Worm (Caenorhabditis elegans) whole organism, L3 larva: ENCODE results near the gene F53F4.4.

Source experiments
- R02D3.7 ChIP-seq: fragments of 150-350 bp; optimal IDR thresholded peaks from 2 replicates; lab custom pipeline; 2014; ENCODE audit warnings: missing biosample characterization, missing genetic modification characterization
- ZK546.5 ChIP-seq: sonication (generic microtip); optimal IDR thresholded peaks from 2 replicates; lab custom pipeline; 2017; ENCODE audit warnings: missing biosample characterization, missing genetic modification characterization
- aly-2 ChIP-seq: fragments of 150-350 bp; optimal IDR thresholded peaks from 2 replicates; lab custom pipeline; 2014; ENCODE audit warnings: missing biosample characterization, missing genetic modification characterization
- ceh-16 ChIP-seq: sonication (generic microtip); optimal IDR thresholded peaks from 2 replicates; lab custom pipeline; 2017; ENCODE audit warnings: missing biosample characterization, missing genetic modification characterization
- ceh-28 ChIP-seq: fragments of 150-350 bp; optimal IDR thresholded peaks from 2 replicates; lab custom pipeline; 2014; ENCODE audit warnings: missing biosample characterization, missing genetic modification reagents, missing genetic modification characterization
- ceh-82 ChIP-seq: fragments of 150-350 bp; optimal IDR thresholded peaks from 2 replicates; lab custom pipeline; 2014; ENCODE audit warnings: missing biosample characterization, missing genetic modification characterization
- daf-12 ChIP-seq: fragments of 150-350 bp; optimal IDR thresholded peaks from 2 replicates; lab custom pipeline; 2014; ENCODE audit warnings: missing biosample characterization, missing genetic modification reagents, missing genetic modification characterization
- elt-3 ChIP-seq, 3 experiments: fragments of 150-350 bp in 1 of 3; sonication (generic microtip) in 2 of 3; optimal IDR thresholded peaks; 2 replicates in 2 of 3; 4 replicates in 1 of 3; lab custom pipeline; 2014 to 2017; ENCODE audit warnings: missing biosample characterization in 3 of 3, missing genetic modification characterization in 3 of 3
- eor-1 ChIP-seq, 2 experiments: fragments of 150-350 bp; optimal IDR thresholded peaks; 2 replicates each; lab custom pipeline; 2014 to 2018; ENCODE audit warnings: missing biosample characterization in 2 of 2, missing genetic modification characterization in 2 of 2
- fkh-10 ChIP-seq: sonication (generic microtip); optimal IDR thresholded peaks from 2 replicates; lab custom pipeline; 2017; ENCODE audit warnings: missing biosample characterization, missing genetic modification reagents, missing genetic modification characterization
- fos-1 ChIP-seq: fragments of 150-350 bp; optimal IDR thresholded peaks from 2 replicates; lab custom pipeline; 2014; ENCODE audit warnings: missing biosample characterization, missing genetic modification characterization
- hmg-11 ChIP-seq: sonication (generic microtip); optimal IDR thresholded peaks from 2 replicates; lab custom pipeline; 2016; ENCODE audit warnings: missing genetic modification characterization, missing compliant biosample characterization
- lin-15B ChIP-seq: fragments of 150-350 bp; optimal IDR thresholded peaks from 2 replicates; lab custom pipeline; 2014; ENCODE audit warnings: missing biosample characterization, missing genetic modification characterization
- lin-39 ChIP-seq: fragments of 150-350 bp; optimal IDR thresholded peaks from 2 replicates; lab custom pipeline; 2018; ENCODE audit warnings: missing biosample characterization, missing genetic modification reagents, missing genetic modification characterization
- lsy-12 ChIP-seq: sonication (generic microtip); optimal IDR thresholded peaks from 2 replicates; lab custom pipeline; 2016; ENCODE audit warnings: mild to moderate bottlenecking, missing genetic modification characterization, missing compliant biosample characterization
- mml-1 ChIP-seq: fragments of 150-350 bp; sonication (generic microtip); optimal IDR thresholded peaks from 3 replicates; lab custom pipeline; 2014; ENCODE audit warnings: missing biosample characterization, missing genetic modification characterization
- nhr-11 ChIP-seq: fragments of 150-350 bp; optimal IDR thresholded peaks from 2 replicates; lab custom pipeline; 2014; ENCODE audit warnings: missing biosample characterization, missing genetic modification characterization
- nhr-12 ChIP-seq: fragments of 150-350 bp; optimal IDR thresholded peaks from 2 replicates; lab custom pipeline; 2014; ENCODE audit warnings: missing biosample characterization, missing genetic modification characterization
- nhr-23 ChIP-seq: fragments of 150-350 bp; optimal IDR thresholded peaks from 2 replicates; lab custom pipeline; 2014; ENCODE audit warnings: missing biosample characterization, missing genetic modification reagents, missing genetic modification characterization
- nhr-237 ChIP-seq: fragments of 150-350 bp; optimal IDR thresholded peaks from 2 replicates; lab custom pipeline; 2014; ENCODE audit warnings: missing biosample characterization, missing genetic modification characterization
- nhr-25 ChIP-seq: sonication (generic microtip); optimal IDR thresholded peaks from 2 replicates; lab custom pipeline; 2017; ENCODE audit warnings: missing biosample characterization, missing genetic modification characterization
- nhr-28 ChIP-seq: fragments of 150-350 bp; optimal IDR thresholded peaks from 2 replicates; lab custom pipeline; 2014; ENCODE audit warnings: missing biosample characterization, missing genetic modification characterization
- nhr-43 ChIP-seq: sonication (generic microtip); optimal IDR thresholded peaks from 2 replicates; lab custom pipeline; 2016; ENCODE audit warnings: mild to moderate bottlenecking, missing genetic modification characterization, missing compliant biosample characterization; ENCODE audit not compliant: poor library complexity, severe bottlenecking
- nhr-77 ChIP-seq: fragments of 150-350 bp; optimal IDR thresholded peaks from 2 replicates; lab custom pipeline; 2014; ENCODE audit warnings: missing biosample characterization, missing genetic modification characterization
- pha-4 ChIP-seq: fragments of 150-350 bp; optimal IDR thresholded peaks from 2 replicates; lab custom pipeline; 2014; ENCODE audit warnings: missing biosample characterization, missing genetic modification reagents, missing genetic modification characterization
- pqm-1 ChIP-seq: fragments of 150-350 bp; optimal IDR thresholded peaks from 2 replicates; lab custom pipeline; 2017; ENCODE audit warnings: missing biosample characterization, missing genetic modification characterization, inconsistent platforms
- sea-2 ChIP-seq: fragments of 150-350 bp; sonication (generic microtip); optimal IDR thresholded peaks from 4 replicates; lab custom pipeline; 2014; ENCODE audit warnings: missing biosample characterization, missing genetic modification reagents, missing genetic modification characterization
- unc-39 ChIP-seq: sonication (generic microtip); optimal IDR thresholded peaks from 4 replicates; lab custom pipeline; 2017; ENCODE audit warnings: missing biosample characterization, missing genetic modification characterization
- unc-62 ChIP-seq: fragments of 150-350 bp; sonication (generic microtip); optimal IDR thresholded peaks from 4 replicates; lab custom pipeline; 2014; ENCODE audit warnings: missing biosample characterization, missing genetic modification reagents, missing genetic modification characterization
- zag-1 ChIP-seq: fragments of 150-350 bp; optimal IDR thresholded peaks from 2 replicates; lab custom pipeline; 2014; ENCODE audit warnings: missing biosample characterization, missing genetic modification characterization
- ztf-11 ChIP-seq: fragments of 150-350 bp; optimal IDR thresholded peaks from 2 replicates; lab custom pipeline; 2014; ENCODE audit warnings: missing biosample characterization, missing genetic modification characterization

The F53F4.4 gene

DNA sequence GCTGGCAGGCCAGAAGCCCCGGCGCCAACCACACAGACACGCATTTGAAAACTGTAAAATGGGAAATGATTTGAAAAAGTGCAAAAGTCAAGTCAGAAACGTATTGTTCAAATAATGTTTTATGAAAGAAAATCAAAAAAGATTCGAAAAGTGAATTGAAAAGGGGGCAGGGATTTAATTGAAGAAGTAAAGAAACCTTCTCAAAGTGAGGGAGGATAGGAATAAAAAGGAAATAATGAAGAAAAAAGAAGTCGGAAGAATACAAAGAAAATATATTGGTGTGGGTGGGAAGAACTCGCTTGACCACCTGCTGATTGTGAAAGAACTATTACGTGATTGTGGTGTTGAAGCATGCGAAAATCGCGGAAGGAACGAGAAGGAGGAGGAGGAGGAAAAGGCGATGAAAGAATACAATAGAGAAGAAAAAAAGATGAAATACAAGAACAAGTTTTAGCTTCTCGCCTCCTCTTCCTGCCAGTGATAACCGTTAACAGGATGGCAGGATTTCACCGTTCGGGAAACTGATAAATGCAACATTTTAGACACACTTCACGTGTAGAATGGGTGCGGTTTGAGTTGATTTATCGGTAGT lies 13.6 kb downstream of the F53F4.4 start, which contains the start of gene fmo-4:
Gene fmo-4 (minus strand): TSS at position 51 of the 592 bp plus-strand sequence.
- TF ChIP-seq unc-39 (tag; lab: Kevin White, UChicago) (no peak), elt-3 (tag; optimal IDR thresholded peaks at IDR 0.05; lab: Kevin White, UChicago) (no peak), mml-1 (tag; lab: Kevin White, UChicago) (no peak), nhr-43 (tag; lab: Kevin White, UChicago) (peak; percentile 96), nhr-25 (tag; lab: Kevin White, UChicago) (peak; percentile 27)

- TF ChIP-seq nhr-43 (tag; lab: Kevin White, UChicago) (peak; percentile 12), nhr-23 (tag; lab: Kevin White, UChicago) (peak; percentile 44), ztf-11 (tag; lab: Kevin White, UChicago) (no peak), ceh-16 (tag; lab: Kevin White, UChicago) (no peak), nhr-25 (tag; lab: Kevin White, UChicago) (no peak), fkh-10 (no peak)
- TF ChIP-seq, all 47 proteins: peak for 2
Measured at ce11 chrV:13608486-13608885, 15.3 kb downstream of the F53F4.4 start.

- TF ChIP-seq pha-4 (tag; lab: Kevin White, UChicago) (no peak), nhr-23 (tag; lab: Kevin White, UChicago) (peak; percentile 66)
Measured at ce11 chrV:13609806-13610205, 16.6 kb downstream of the F53F4.4 start.

- TF ChIP-seq zag-1 (no peak), nhr-11 (no peak), lsy-12 (tag; lab: Kevin White, UChicago) (no peak), fos-1 (tag; lab: Kevin White, UChicago) (no peak), nhr-43 (tag; lab: Kevin White, UChicago) (no peak)
Measured at ce11 chrV:13611782-13612181, 18.6 kb downstream of the F53F4.4 start, which contains the start of gene spig-9. TSS of gene spig-9 (minus strand) at chrV:13611882.

- TF ChIP-seq R02D3.7 (tag; lab: Kevin White, UChicago) (no peak), lin-15B (no peak), ZK546.5 (tag; lab: Kevin White, UChicago) (no peak), ceh-82 (tag; lab: Kevin White, UChicago) (no peak), unc-62 (GFP tag; lab: Kevin White, UChicago) (no peak), daf-12 (tag; lab: Kevin White, UChicago) (no peak), nhr-237 (no peak), elt-3 (tag; optimal IDR thresholded peaks at IDR 0.05; lab: Kevin White, UChicago) (no peak), pqm-1 (tag; lab: Kevin White, UChicago) (no peak), lsy-12 (tag; lab: Kevin White, UChicago) (no peak), nhr-25 (tag; lab: Kevin White, UChicago) (no peak), aly-2 (tag; lab: Kevin White, UChicago) (no peak)
Measured at ce11 chrV:13613870-13614269, 20.7 kb downstream of the F53F4.4 start, which contains the start of gene F53F4.7. TSS of gene F53F4.7 (minus strand) at chrV:13613970.

ce11 chrV:13619752-13620151 lies 26.6 kb downstream of the F53F4.4 start, which contains the start of gene srd-11:
TSS of gene srd-11 (minus strand) at chrV:13619852.
- TF ChIP-seq eor-1 (tag; optimal IDR thresholded peaks at IDR 0.05; lab: Kevin White, UChicago), result no peak
- no peak for TF ChIP-seq sea-2 (GFP tag; lab: Kevin White, UChicago)
- no peak for TF ChIP-seq nhr-77 (tag; lab: Kevin White, UChicago)
- no peak for TF ChIP-seq lin-39
- no peak for TF ChIP-seq ZK546.5 (tag; lab: Kevin White, UChicago)
- no peak for TF ChIP-seq R02D3.7 (tag; lab: Kevin White, UChicago)
- TF ChIP-seq nhr-12, result no peak
- TF ChIP-seq ceh-16 (tag; lab: Kevin White, UChicago), result no peak
- no peak for TF ChIP-seq hmg-11 (tag; lab: Kevin White, UChicago)
- TF ChIP-seq nhr-28 (tag; lab: Kevin White, UChicago), result no peak
- TF ChIP-seq ceh-28 (tag; lab: Kevin White, UChicago), result no peak
